Worm (Caenorhabditis elegans): ENCODE measurements around the gene hum-10.

ce11 chrX:4811242-4811641 lies 29.1 kb upstream of the hum-10 start, which contains the start of gene ztf-16:
- TF ChIP-seq sdz-12 (GFP tag; optimal IDR thresholded peaks at IDR 0.05) (no peak), mdt-29 (GFP tag; IDR thresholded peaks at IDR 0.05) (no peak), F49E8.2 (tag; optimal IDR thresholded peaks at IDR 0.05; ENCODE audit: borderline replicate concordance) (no peak), nhr-237 (tag; optimal IDR thresholded peaks at IDR 0.05) (no peak), egl-43 (GFP tag; IDR thresholded peaks at IDR 0.05) (no peak), lir-3 (tag; optimal IDR thresholded peaks at IDR 0.05) (no peak), D1046.2 (GFP tag; IDR thresholded peaks at IDR 0.05) (no peak), lim-7 (GFP tag; IDR thresholded peaks at IDR 0.05) (no peak), mep-1 (tag; optimal IDR thresholded peaks at IDR 0.05) (no peak)

Measured in whole organism, L4 larva.